Worm (Caenorhabditis elegans) whole organism, L3 larva: ENCODE data around the gene C55A6.3.

Experiments
- ama-1 ChIP-seq: fragments of 150-350 bp; optimal IDR thresholded peaks from 2 replicates; lab custom pipeline; 2018
- egl-27 ChIP-seq: sonication (generic microtip); optimal IDR thresholded peaks from 4 replicates; lab custom pipeline; 2017; ENCODE audit warnings: missing biosample characterization, missing genetic modification reagents, missing genetic modification characterization
- fkh-10 ChIP-seq: sonication (generic microtip); optimal IDR thresholded peaks from 2 replicates; lab custom pipeline; 2017; ENCODE audit warnings: missing biosample characterization, missing genetic modification reagents, missing genetic modification characterization
- fkh-2 ChIP-seq: fragments of 150-350 bp; optimal IDR thresholded peaks from 2 replicates; lab custom pipeline; 2014; ENCODE audit warnings: missing biosample characterization, missing genetic modification reagents, missing genetic modification characterization
- nfya-1 ChIP-seq: sonication (generic microtip); optimal IDR thresholded peaks from 2 replicates; lab custom pipeline; 2017; ENCODE audit warnings: missing genetic modification characterization, mild to moderate bottlenecking, missing compliant biosample characterization, antibody characterized with exemption, moderate library complexity; ENCODE audit not compliant: insufficient read depth
- nhr-11 ChIP-seq: fragments of 150-350 bp; optimal IDR thresholded peaks from 2 replicates; lab custom pipeline; 2014; ENCODE audit warnings: missing biosample characterization, missing genetic modification characterization
- sea-2 ChIP-seq: fragments of 150-350 bp; sonication (generic microtip); optimal IDR thresholded peaks from 4 replicates; lab custom pipeline; 2014; ENCODE audit warnings: missing biosample characterization, missing genetic modification reagents, missing genetic modification characterization
- unc-62 ChIP-seq: fragments of 150-350 bp; sonication (generic microtip); optimal IDR thresholded peaks from 4 replicates; lab custom pipeline; 2014; ENCODE audit warnings: missing biosample characterization, missing genetic modification reagents, missing genetic modification characterization
- ztf-11 ChIP-seq: fragments of 150-350 bp; optimal IDR thresholded peaks from 2 replicates; lab custom pipeline; 2014; ENCODE audit warnings: missing biosample characterization, missing genetic modification characterization
- ztf-4 ChIP-seq: fragments of 150-350 bp; optimal IDR thresholded peaks from 2 replicates; lab custom pipeline; 2014; ENCODE audit warnings: missing biosample characterization, missing genetic modification characterization

- TF ChIP-seq egl-27 (tag; lab: Kevin White, UChicago) (no peak), fkh-2 (tag; lab: Kevin White, UChicago) (no peak), ztf-11 (tag; lab: Kevin White, UChicago) (no peak), nfya-1 (tag; lab: Kevin White, UChicago) (no peak), fkh-10 (no peak), unc-62 (GFP tag; lab: Kevin White, UChicago) (no peak), ztf-4 (tag; lab: Kevin White, UChicago) (no peak), nhr-11 (no peak), ama-1 (lab: Kevin White, UChicago) (no peak), sea-2 (no peak)
Measured at ce11 chrV:11492456-11492855, 20.9 kb downstream of the C55A6.3 start, which contains the start of gene T11F9.21.
